Fruit fly (Drosophila melanogaster): ENCODE measurements around the gene CG14787.

dm6 chrX:1472222-1472621 lies 10.7 kb upstream of the CG14787 start, which contains the start of gene CG14780:
- TF ChIP-seq EcR (GFP tag; optimal IDR thresholded peaks at IDR 0.05) (no peak), gl (tag; optimal IDR thresholded peaks at IDR 0.05) (no peak), CG9948 (tag; optimal IDR thresholded peaks at IDR 0.05) (no peak), CG8159 (tag; optimal IDR thresholded peaks at IDR 0.05) (no peak), fd96Ca (GFP tag; IDR thresholded peaks at IDR 0.05) (no peak), CG15710 (tag; optimal IDR thresholded peaks at IDR 0.05) (no peak), CG34367 (tag; optimal IDR thresholded peaks at IDR 0.05) (no peak)

Measured in whole organism, pupa.